Worm (Caenorhabditis elegans): Measurements from ENCODE around the gene F46F5.8.

DNA sequence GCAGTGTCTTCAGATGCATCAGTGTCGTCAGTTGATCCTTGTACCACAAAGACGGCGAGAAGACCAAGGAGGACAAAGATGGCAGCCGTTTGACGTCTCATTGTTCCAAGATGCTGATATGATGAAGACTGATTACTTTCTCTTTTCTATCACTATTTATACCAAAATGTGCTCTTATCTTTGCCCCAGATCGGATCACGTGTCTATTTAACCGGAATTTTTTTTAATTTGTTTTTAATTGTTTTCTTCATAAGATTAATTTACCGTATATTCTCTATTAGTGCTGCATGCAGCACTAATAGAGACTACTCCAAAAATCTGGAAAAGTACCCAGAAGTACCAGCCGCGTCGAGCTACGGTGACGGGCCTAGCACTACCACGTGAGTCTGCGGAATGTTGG is 6.7 kb downstream of the F46F5.8 start, which contains the start of gene msrp-3:
- TF ChIP-seq cog-1 (tag; optimal IDR thresholded peaks at IDR 0.05) (no peak), flt-1 (GFP tag; IDR thresholded peaks at IDR 0.05) (no peak), med-1 (GFP tag; optimal IDR thresholded peaks at IDR 0.05; ENCODE audit: insufficient read depth) (no peak), tab-1 (GFP tag; IDR thresholded peaks at IDR 0.05) (no peak)
